Worm (Caenorhabditis elegans): ENCODE measurements around the gene col-141.

ce11 chrV:6838599-6838998 lies 9.1 kb downstream of the col-141 start, which contains the start of gene T15B7.15:
- TF ChIP-seq ama-1 (optimal IDR thresholded peaks at IDR 0.05) (no peak), ama-1 (GFP tag; optimal IDR thresholded peaks at IDR 0.05) (no peak), repo-1 (tag; optimal IDR thresholded peaks at IDR 0.05) (no peak), ceh-100 (GFP tag; IDR thresholded peaks at IDR 0.05) (no peak), ztf-6 (GFP tag; IDR thresholded peaks at IDR 0.05) (no peak), F52B5.7 (tag; optimal IDR thresholded peaks at IDR 0.05) (no peak), madf-8 (GFP tag; conservative IDR thresholded peaks at IDR 0.05) (no peak), pha-4 (tag; optimal IDR thresholded peaks at IDR 0.05) (no peak), snpc-4 (GFP tag; optimal IDR thresholded peaks at IDR 0.05) (no peak), snpc-4 (tag; optimal IDR thresholded peaks at IDR 0.05) (no peak), snpc-1.1 (tag; optimal IDR thresholded peaks at IDR 0.05; ENCODE audit: insufficient read depth) (no peak), ztf-28 (GFP tag; IDR thresholded peaks at IDR 0.05) (no peak), ztf-3 (GFP tag; optimal IDR thresholded peaks at IDR 0.05) (no peak)
